Fruit fly (Drosophila melanogaster) whole organism, embryonic: ENCODE measurements around the gene mRpL51.
A peak's percentile ranks its signal among the peaks of the same experiment; 100 is the strongest.

Experiments used
- Antp ChIP-seq: fragments of 200-800 bp; sonication (Bioruptor generic); optimal IDR thresholded peaks from 3 replicates; lab custom pipeline; 2016; ENCODE audit warnings: missing biosample characterization, missing genetic modification characterization
- Asciz ChIP-seq: fragments of 200-800 bp; sonication (Bioruptor generic); optimal IDR thresholded peaks from 2 replicates; lab custom pipeline; 2017; ENCODE audit warnings: missing biosample characterization, mild to moderate bottlenecking, missing genetic modification characterization, missing genetic modification reagents
- B-H1 ChIP-seq: fragments of 200-800 bp; sonication (Bioruptor generic); IDR thresholded peaks from 3 replicates; pipeline ENCODE4 v1.3.6; 2022; ENCODE audit warnings: missing biosample characterization, missing genetic modification characterization
- Bgb ChIP-seq: fragments of 200-800 bp; sonication (Bioruptor generic); IDR thresholded peaks from 2 replicates; pipeline ENCODE4 v1.3.6; 2022; ENCODE audit warnings: missing biosample characterization, missing genetic modification characterization; ENCODE audit not compliant: partially characterized antibody
- BtbVII ChIP-seq: fragments of 200-800 bp; sonication (Bioruptor generic); optimal IDR thresholded peaks from 3 replicates; lab custom pipeline; 2017; ENCODE audit warnings: missing biosample characterization, mild to moderate bottlenecking, missing genetic modification characterization
- Bteb2 ChIP-seq: fragments of 200-800 bp; sonication (Bioruptor generic); optimal IDR thresholded peaks from 2 replicates; lab custom pipeline; 2016; ENCODE audit warnings: missing biosample characterization, missing genetic modification characterization
- CG10543 ChIP-seq: fragments of 200-800 bp; sonication (Bioruptor generic); optimal IDR thresholded peaks from 3 replicates; lab custom pipeline; 2017; ENCODE audit warnings: missing biosample characterization, mild to moderate bottlenecking, missing genetic modification characterization, moderate library complexity
- CG11456 ChIP-seq: fragments of 200-800 bp; sonication (Bioruptor generic); IDR thresholded peaks from 3 replicates; pipeline ENCODE4 v1.3.6; 2022; ENCODE audit warnings: missing biosample characterization, missing genetic modification characterization
- CG12299 ChIP-seq: fragments of 200-800 bp; sonication (Bioruptor generic); optimal IDR thresholded peaks from 2 replicates; lab custom pipeline; 2018; ENCODE audit warnings: missing biosample characterization, mild to moderate bottlenecking, missing genetic modification characterization
- CG14667 ChIP-seq: fragments of 200-800 bp; sonication (Bioruptor generic); IDR thresholded peaks from 2 replicates; pipeline ENCODE4 v1.3.6; 2022; ENCODE audit warnings: missing biosample characterization, missing genetic modification characterization
- CG15601 ChIP-seq: fragments of 200-800 bp; sonication (Bioruptor generic); optimal IDR thresholded peaks from 3 replicates; lab custom pipeline; 2019; ENCODE audit warnings: missing biosample characterization, mild to moderate bottlenecking, missing genetic modification characterization, moderate library complexity
- CG1603 ChIP-seq: fragments of 200-800 bp; sonication (Bioruptor generic); optimal IDR thresholded peaks from 2 replicates; lab custom pipeline; 2019; ENCODE audit warnings: missing biosample characterization, mild to moderate bottlenecking, missing genetic modification characterization, moderate library complexity
- CG17186 ChIP-seq: fragments of 200-800 bp; sonication (Bioruptor generic); optimal IDR thresholded peaks from 3 replicates; lab custom pipeline; 2017; ENCODE audit warnings: missing biosample characterization, missing genetic modification reagents, missing genetic modification characterization
- CG17829 ChIP-seq: fragments of 200-800 bp; optimal IDR thresholded peaks from 2 replicates; lab custom pipeline; 2019; ENCODE audit warnings: missing biosample characterization, mild to moderate bottlenecking, missing genetic modification characterization, moderate library complexity
- CG3065 ChIP-seq: fragments of 200-800 bp; sonication (Bioruptor generic); optimal IDR thresholded peaks from 2 replicates; lab custom pipeline; 2016; ENCODE audit warnings: missing biosample characterization, missing genetic modification characterization
- CG31365 ChIP-seq: fragments of 200-800 bp; sonication (Bioruptor generic); optimal IDR thresholded peaks from 2 replicates; lab custom pipeline; 2018; ENCODE audit warnings: missing biosample characterization, mild to moderate bottlenecking, missing genetic modification characterization
- CG3281 ChIP-seq: fragments of 200-800 bp; sonication (Bioruptor generic); optimal IDR thresholded peaks from 3 replicates; lab custom pipeline; 2017; ENCODE audit warnings: missing biosample characterization, mild to moderate bottlenecking, missing genetic modification characterization
- CG5953 ChIP-seq: fragments of 200-800 bp; sonication (Bioruptor generic); IDR thresholded peaks from 2 replicates; pipeline ENCODE4 v1.3.6; 2022; ENCODE audit warnings: missing biosample characterization, missing genetic modification characterization
- CG6272 ChIP-seq: fragments of 200-800 bp; sonication (Bioruptor generic); IDR thresholded peaks from 2 replicates; pipeline ENCODE4 v1.3.6; 2022; ENCODE audit warnings: missing biosample characterization, missing genetic modification characterization
- CG6791 ChIP-seq: fragments of 200-800 bp; sonication (Bioruptor generic); IDR thresholded peaks from 3 replicates; pipeline ENCODE4 v1.3.6; 2022; ENCODE audit warnings: missing biosample characterization, missing genetic modification characterization; ENCODE audit not compliant: partially characterized antibody
- CG7839 ChIP-seq: fragments of 200-800 bp; sonication (Bioruptor generic); optimal IDR thresholded peaks from 3 replicates; lab custom pipeline; 2018; ENCODE audit warnings: missing biosample characterization, mild to moderate bottlenecking, missing genetic modification characterization, moderate library complexity
- CG8924 ChIP-seq: fragments of 200-800 bp; optimal IDR thresholded peaks from 3 replicates; lab custom pipeline; 2019; ENCODE audit warnings: missing biosample characterization, mild to moderate bottlenecking, missing genetic modification characterization, moderate library complexity
- CG9609 ChIP-seq: fragments of 200-800 bp; sonication (Bioruptor generic); optimal IDR thresholded peaks from 3 replicates; lab custom pipeline; 2016; ENCODE audit warnings: missing biosample characterization, missing genetic modification characterization
- CG9932 ChIP-seq: fragments of 200-800 bp; sonication (Bioruptor generic); IDR thresholded peaks from 2 replicates; pipeline ENCODE4 v1.3.6; 2022; ENCODE audit warnings: missing biosample characterization, missing genetic modification characterization
- Ets65A ChIP-seq: fragments of 200-800 bp; sonication (Bioruptor generic); peaks from one replicate; lab custom pipeline; 2016; ENCODE audit warnings: missing biosample characterization, missing genetic modification characterization
- Jarid2 ChIP-seq: fragments of 200-800 bp; sonication (Bioruptor generic); optimal IDR thresholded peaks from 3 replicates; lab custom pipeline; 2017; ENCODE audit warnings: mild to moderate bottlenecking, missing biosample characterization, missing genetic modification reagents, missing genetic modification characterization
- MTF-1 ChIP-seq: fragments of 200-800 bp; sonication (Bioruptor generic); optimal IDR thresholded peaks from 2 replicates; lab custom pipeline; 2018; ENCODE audit warnings: missing biosample characterization, mild to moderate bottlenecking, missing genetic modification characterization, borderline replicate concordance
- Sox100B ChIP-seq: fragments of 200-800 bp; sonication (Bioruptor generic); optimal IDR thresholded peaks from 3 replicates; lab custom pipeline; 2018; ENCODE audit warnings: missing biosample characterization, mild to moderate bottlenecking, missing genetic modification characterization
- Xbp1 ChIP-seq: fragments of 200-800 bp; sonication (Bioruptor generic); optimal IDR thresholded peaks from 3 replicates; lab custom pipeline; 2016; ENCODE audit warnings: missing biosample characterization, mild to moderate bottlenecking, missing genetic modification characterization
- amos ChIP-seq: fragments of 200-800 bp; sonication (Bioruptor generic); IDR thresholded peaks from 2 replicates; pipeline ENCODE4 v1.3.6; 2022; ENCODE audit warnings: missing biosample characterization, missing genetic modification characterization; ENCODE audit not compliant: partially characterized antibody
- bowl ChIP-seq: fragments of 200-800 bp; sonication (Bioruptor generic); IDR thresholded peaks from 2 replicates; pipeline ENCODE4 v1.3.6; 2022; ENCODE audit warnings: missing biosample characterization, missing genetic modification characterization
- cad ChIP-seq: fragments of >200 bp; optimal IDR thresholded peaks from 2 replicates; lab custom pipeline; 2017; ENCODE audit warnings: missing biosample characterization, missing genetic modification characterization
- chm ChIP-seq: fragments of 200-800 bp; sonication (Bioruptor generic); IDR thresholded peaks from 2 replicates; pipeline ENCODE4 v1.3.6; 2022; ENCODE audit warnings: missing biosample characterization, missing genetic modification characterization
- dimm ChIP-seq: fragments of 200-800 bp; sonication (Bioruptor generic); IDR thresholded peaks from 2 replicates; pipeline ENCODE4 v1.3.6; 2022; ENCODE audit warnings: missing biosample characterization, missing genetic modification characterization
- dm ChIP-seq: fragments of 200-800 bp; sonication (Bioruptor generic); optimal IDR thresholded peaks from 3 replicates; lab custom pipeline; 2016; ENCODE audit warnings: missing biosample characterization, missing genetic modification characterization
- dpn ChIP-seq, 2 experiments: fragments of 200-800 bp; sonication (Bioruptor generic); optimal IDR thresholded peaks; 3 replicates each; lab custom pipeline; 2016; ENCODE audit warnings: missing biosample characterization in 2 of 2, missing genetic modification characterization in 2 of 2
- fd96Cb ChIP-seq: fragments of 200-800 bp; sonication (Bioruptor generic); optimal IDR thresholded peaks from 2 replicates; lab custom pipeline; 2018; ENCODE audit warnings: missing biosample characterization, mild to moderate bottlenecking, missing genetic modification characterization, moderate library complexity
- gfzf ChIP-seq: fragments of 200-800 bp; sonication (Bioruptor generic); optimal IDR thresholded peaks from 2 replicates; lab custom pipeline; 2016; ENCODE audit warnings: missing biosample characterization, mild to moderate bottlenecking, missing genetic modification characterization, moderate library complexity
- grau ChIP-seq: fragments of 200-800 bp; optimal IDR thresholded peaks from 3 replicates; lab custom pipeline; 2019; ENCODE audit warnings: missing biosample characterization, mild to moderate bottlenecking, missing genetic modification characterization, moderate library complexity
- jing ChIP-seq: fragments of 200-800 bp; sonication (Bioruptor generic); optimal IDR thresholded peaks from 2 replicates; lab custom pipeline; 2018; ENCODE audit warnings: missing biosample characterization, mild to moderate bottlenecking, missing genetic modification characterization
- nau ChIP-seq: fragments of 200-800 bp; sonication (Bioruptor generic); optimal IDR thresholded peaks from 3 replicates; lab custom pipeline; 2017; ENCODE audit warnings: missing biosample characterization, mild to moderate bottlenecking, missing genetic modification characterization, missing genetic modification reagents
- pb ChIP-seq: fragments of 200-800 bp; sonication (Bioruptor generic); optimal IDR thresholded peaks from 3 replicates; lab custom pipeline; 2016; ENCODE audit warnings: missing biosample characterization, missing genetic modification characterization
- pum ChIP-seq: fragments of 200-800 bp; sonication (Bioruptor generic); optimal IDR thresholded peaks from 2 replicates; lab custom pipeline; 2016; ENCODE audit warnings: missing biosample characterization, missing genetic modification characterization
- ranshi ChIP-seq: fragments of 200-800 bp; sonication (Bioruptor generic); IDR thresholded peaks from 2 replicates; pipeline ENCODE4 v1.3.6; 2022; ENCODE audit warnings: missing biosample characterization, missing genetic modification characterization
- ro ChIP-seq: fragments of 200-800 bp; sonication (Bioruptor generic); IDR thresholded peaks from 2 replicates; pipeline ENCODE4 v1.3.6; 2022; ENCODE audit warnings: missing biosample characterization, missing genetic modification characterization
- row ChIP-seq: fragments of 200-800 bp; sonication (Bioruptor generic); IDR thresholded peaks from 3 replicates; pipeline ENCODE4 v1.3.6; 2022; ENCODE audit warnings: missing biosample characterization, missing genetic modification characterization
- sima ChIP-seq: fragments of 200-800 bp; sonication (Bioruptor generic); optimal IDR thresholded peaks from 2 replicates; lab custom pipeline; 2016; ENCODE audit warnings: missing biosample characterization, missing genetic modification characterization
- tup ChIP-seq: fragments of 200-800 bp; sonication (Bioruptor generic); optimal IDR thresholded peaks from 2 replicates; lab custom pipeline; 2016; ENCODE audit warnings: missing biosample characterization, mild to moderate bottlenecking, missing genetic modification characterization, moderate library complexity
- vnd ChIP-seq: fragments of 200-800 bp; sonication (Bioruptor generic); IDR thresholded peaks from 3 replicates; pipeline ENCODE4 v1.3.6; 2022; ENCODE audit warnings: missing biosample characterization, missing genetic modification characterization; ENCODE audit not compliant: partially characterized antibody
- zen2 ChIP-seq: fragments of 200-800 bp; sonication (Bioruptor generic); IDR thresholded peaks from 3 replicates; pipeline ENCODE4 v1.3.6; 2022; ENCODE audit warnings: missing biosample characterization, missing genetic modification characterization; ENCODE audit not compliant: partially characterized antibody
- zfh1 ChIP-seq: fragments of 200-800 bp; sonication (Bioruptor generic); IDR thresholded peaks from 3 replicates; pipeline ENCODE4 v1.3.6; 2022; ENCODE audit warnings: missing biosample characterization, missing genetic modification characterization

Gene mRpL51

DNA sequence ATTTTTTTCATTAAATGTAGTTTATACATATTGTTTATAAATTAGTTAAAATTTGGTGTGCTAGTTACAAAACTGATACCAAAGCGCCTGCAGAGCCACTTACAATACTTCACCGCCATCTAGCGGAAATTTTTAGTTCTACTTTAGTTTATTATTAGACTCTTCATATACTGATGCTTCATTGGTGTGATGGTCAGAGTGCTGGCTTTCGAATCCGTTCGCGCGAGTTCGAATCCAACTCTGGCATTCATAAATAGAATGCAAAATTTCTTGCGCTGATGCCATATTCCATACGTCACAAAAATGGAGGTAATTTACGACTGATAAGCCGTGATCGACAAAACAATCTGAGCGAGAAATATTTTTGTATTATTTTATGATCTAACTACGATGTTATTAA, 31.6 kb downstream of the mRpL51 start (continued):
- no peak for TF ChIP-seq Jarid2 (GFP tag; lab: Kevin White, UChicago)
- no peak for TF ChIP-seq CG8924 (tag; lab: Kevin White, UChicago)
- TF ChIP-seq CG10543 (GFP tag; lab: Kevin White, UChicago): no peak
- TF ChIP-seq ro: no peak
- no peak for TF ChIP-seq CG14667 (GFP tag; lab: Robert Waterston, UW)
- no peak for TF ChIP-seq pum (GFP tag; lab: Kevin White, UChicago)
- no peak for TF ChIP-seq cad (GFP tag; lab: Kevin White, UChicago)
- peak; percentile 71 for TF ChIP-seq CG6791 (GFP tag; lab: Robert Waterston, UW)
- no peak for TF ChIP-seq Ets65A (GFP tag; lab: Kevin White, UChicago)
- no peak for TF ChIP-seq MTF-1
- TF ChIP-seq CG11456 (GFP tag; lab: Robert Waterston, UW): no peak
- no peak for TF ChIP-seq dimm (GFP tag; lab: Robert Waterston, UW)
- TF ChIP-seq CG9932: no peak
- no peak for TF ChIP-seq Antp
- TF ChIP-seq grau (tag; lab: Kevin White, UChicago): no peak
- no peak for TF ChIP-seq Sox100B (GFP tag; lab: Kevin White, UChicago)
- TF ChIP-seq row (GFP tag; lab: Robert Waterston, UW): no peak
- no peak for TF ChIP-seq CG15601 (tag; lab: Kevin White, UChicago)
- TF ChIP-seq CG7839 (tag; lab: Kevin White, UChicago): peak; percentile 22
- peak; percentile 3 for TF ChIP-seq CG3281 (GFP tag; lab: Kevin White, UChicago)
- TF ChIP-seq tup (GFP tag; lab: Kevin White, UChicago): no peak
- TF ChIP-seq bowl (GFP tag; lab: Robert Waterston, UW): 0 out of 2 replicates have a peak, but pooled peaks have one; percentile 24
- 0 out of 2 replicates have a peak, but pooled peaks have one; percentile 15 for TF ChIP-seq chm (GFP tag; lab: Robert Waterston, UW)
- no peak for TF ChIP-seq Bteb2 (GFP tag; lab: Kevin White, UChicago)
- peak; percentile 63 for TF ChIP-seq amos (GFP tag; lab: Robert Waterston, UW)
- TF ChIP-seq fd96Cb: no peak
- TF ChIP-seq CG31365 (tag; lab: Kevin White, UChicago): peak; percentile 50
- TF ChIP-seq jing (GFP tag; lab: Kevin White, UChicago): no peak
- TF ChIP-seq CG3065: no peak
- TF ChIP-seq CG5953 (GFP tag; lab: Robert Waterston, UW): no peak
- no peak for TF ChIP-seq dm (GFP tag; lab: Kevin White, UChicago)
- no peak for TF ChIP-seq BtbVII (GFP tag; lab: Kevin White, UChicago)
- peak; percentile 37; the same call in 1 of the 3 replicates for TF ChIP-seq vnd (GFP tag; lab: Robert Waterston, UW)
- TF ChIP-seq Xbp1 (GFP tag; lab: Kevin White, UChicago): no peak
- TF ChIP-seq CG1603 (tag; lab: Kevin White, UChicago): no peak
- TF ChIP-seq dpn (GFP tag; optimal IDR thresholded peaks at IDR 0.05; lab: Kevin White, UChicago): no peak
- TF ChIP-seq CG9609 (GFP tag; lab: Kevin White, UChicago): no peak
- TF ChIP-seq B-H1 (GFP tag; lab: Robert Waterston, UW): no peak
- TF ChIP-seq CG17186 (GFP tag; lab: Kevin White, UChicago): no peak
- no peak for TF ChIP-seq Asciz
- TF ChIP-seq zen2: peak; percentile 68
- peak; percentile 78 for TF ChIP-seq Bgb (GFP tag; lab: Robert Waterston, UW)
- peak; percentile 6 for TF ChIP-seq CG17829
- TF ChIP-seq zfh1 (GFP tag; lab: Robert Waterston, UW): peak; percentile 29; the same call in 1 of the 3 replicates
- TF ChIP-seq CG12299 (tag; lab: Kevin White, UChicago): no peak
- TF ChIP-seq gfzf (GFP tag; lab: Kevin White, UChicago): no peak
- no peak for TF ChIP-seq CG6272 (GFP tag; lab: Robert Waterston, UW)
- TF ChIP-seq nau (GFP tag; lab: Kevin White, UChicago): no peak
- no peak for TF ChIP-seq pb (GFP tag; lab: Kevin White, UChicago)
- TF ChIP-seq sima (GFP tag; lab: Kevin White, UChicago): no peak
- no peak for TF ChIP-seq ranshi (GFP tag; lab: Robert Waterston, UW)
